Worm (Caenorhabditis elegans) whole organism, mixed stage, embryonic: ENCODE results near the gene R07H5.16.

ENCODE experiments used
- M03D4.4 ChIP-seq: sonication (generic microtip); optimal IDR thresholded peaks from 2 replicates; lab custom pipeline; 2017; ENCODE audit warnings: mild to moderate bottlenecking, missing genetic modification characterization, missing compliant biosample characterization
- bed-3 ChIP-seq: fragments of 200-800 bp; sonication (Bioruptor generic); optimal IDR thresholded peaks from 3 replicates; lab custom pipeline; 2018; ENCODE audit warnings: mild to moderate bottlenecking, missing genetic modification characterization, moderate library complexity, missing compliant biosample characterization
- blmp-1 ChIP-seq: fragments of 150-350 bp; optimal IDR thresholded peaks from 2 replicates; lab custom pipeline; 2014; ENCODE audit warnings: missing biosample characterization, missing genetic modification characterization
- ceh-39 ChIP-seq: fragments of 150-350 bp; optimal IDR thresholded peaks from 2 replicates; lab custom pipeline; 2014; ENCODE audit warnings: missing biosample characterization, missing genetic modification characterization
- ceh-43 ChIP-seq: fragments of 200-800 bp; sonication (Bioruptor generic); optimal IDR thresholded peaks from 2 replicates; lab custom pipeline; 2018; ENCODE audit warnings: mild to moderate bottlenecking, missing genetic modification characterization, moderate library complexity, missing compliant biosample characterization
- ces-1 ChIP-seq: fragments of 150-350 bp; optimal IDR thresholded peaks from 2 replicates; lab custom pipeline; 2014; ENCODE audit warnings: missing biosample characterization, missing genetic modification reagents, missing genetic modification characterization
- cnd-1 ChIP-seq: fragments of 200-800 bp; sonication (Bioruptor generic); optimal IDR thresholded peaks from 2 replicates; lab custom pipeline; 2018; ENCODE audit warnings: mild to moderate bottlenecking, missing genetic modification characterization, missing compliant biosample characterization
- drap-1 ChIP-seq: fragments of 200-800 bp; sonication (Bioruptor generic); optimal IDR thresholded peaks from 3 replicates; lab custom pipeline; 2018; ENCODE audit warnings: mild to moderate bottlenecking, missing genetic modification characterization, missing compliant biosample characterization
- elt-1 ChIP-seq: sonication (generic microtip); optimal IDR thresholded peaks from 2 replicates; lab custom pipeline; 2017; ENCODE audit warnings: missing genetic modification characterization, mild to moderate bottlenecking, missing compliant biosample characterization, antibody characterized with exemption, moderate library complexity, borderline replicate concordance; ENCODE audit not compliant: insufficient read depth
- elt-3 ChIP-seq: fragments of 150-350 bp; optimal IDR thresholded peaks from 2 replicates; lab custom pipeline; 2014; ENCODE audit warnings: missing biosample characterization, missing genetic modification characterization
- flh-1 ChIP-seq: fragments of 200-800 bp; sonication (Bioruptor generic); optimal IDR thresholded peaks from 2 replicates; lab custom pipeline; 2018; ENCODE audit warnings: mild to moderate bottlenecking, missing genetic modification characterization, moderate library complexity, missing compliant biosample characterization
- ham-2 ChIP-seq: fragments of 200-800 bp; sonication (Bioruptor generic); optimal IDR thresholded peaks from 2 replicates; lab custom pipeline; 2018; ENCODE audit warnings: mild to moderate bottlenecking, missing genetic modification characterization, missing compliant biosample characterization
- hlh-1 ChIP-seq: fragments of 150-350 bp; optimal IDR thresholded peaks from 2 replicates; lab custom pipeline; 2014; ENCODE audit warnings: missing biosample characterization, missing genetic modification reagents, missing genetic modification characterization
- lin-13 ChIP-seq: fragments of 150-350 bp; optimal IDR thresholded peaks from 2 replicates; lab custom pipeline; 2014; ENCODE audit warnings: missing biosample characterization, missing genetic modification characterization
- lin-32 ChIP-seq: fragments of 200-800 bp; sonication (Bioruptor generic); optimal IDR thresholded peaks from 2 replicates; lab custom pipeline; 2018; ENCODE audit warnings: mild to moderate bottlenecking, missing genetic modification characterization, missing compliant biosample characterization
- lsy-2 ChIP-seq: fragments of 150-350 bp; optimal IDR thresholded peaks from 2 replicates; lab custom pipeline; 2014; ENCODE audit warnings: missing biosample characterization, missing genetic modification characterization
- mab-5 ChIP-seq: fragments of 150-350 bp; optimal IDR thresholded peaks from 2 replicates; lab custom pipeline; 2014; ENCODE audit warnings: missing biosample characterization, missing genetic modification characterization
- mep-1 ChIP-seq: fragments of 150-350 bp; optimal IDR thresholded peaks from 2 replicates; lab custom pipeline; 2017; ENCODE audit warnings: missing biosample characterization, missing genetic modification reagents, missing genetic modification characterization, inconsistent platforms
- mls-2 ChIP-seq: sonication (generic microtip); optimal IDR thresholded peaks from 2 replicates; lab custom pipeline; 2016; ENCODE audit warnings: mild to moderate bottlenecking, missing genetic modification characterization, moderate library complexity, missing compliant biosample characterization
- nhr-12 ChIP-seq: fragments of 150-350 bp; optimal IDR thresholded peaks from 2 replicates; lab custom pipeline; 2014; ENCODE audit warnings: missing biosample characterization, missing genetic modification characterization
- nhr-2 ChIP-seq: fragments of 150-350 bp; optimal IDR thresholded peaks from 2 replicates; lab custom pipeline; 2014; ENCODE audit warnings: missing biosample characterization, missing genetic modification characterization
- nhr-237 ChIP-seq: fragments of 150-350 bp; optimal IDR thresholded peaks from 2 replicates; lab custom pipeline; 2014; ENCODE audit warnings: missing biosample characterization, missing genetic modification characterization
- nhr-28 ChIP-seq: fragments of 150-350 bp; optimal IDR thresholded peaks from 2 replicates; lab custom pipeline; 2014; ENCODE audit warnings: missing biosample characterization, missing genetic modification characterization
- nhr-76 ChIP-seq: sonication (generic microtip); optimal IDR thresholded peaks from 2 replicates; lab custom pipeline; 2017; ENCODE audit warnings: missing biosample characterization, missing genetic modification characterization
- pha-4 ChIP-seq: fragments of 150-350 bp; optimal IDR thresholded peaks from 2 replicates; lab custom pipeline; 2018; ENCODE audit warnings: missing biosample characterization, missing genetic modification reagents, missing genetic modification characterization
- sem-2 ChIP-seq: fragments of 200-800 bp; sonication (Bioruptor generic); optimal IDR thresholded peaks from 2 replicates; lab custom pipeline; 2018; ENCODE audit warnings: mild to moderate bottlenecking, missing genetic modification characterization, missing compliant biosample characterization
- snpc-4 ChIP-seq: fragments of 150-350 bp; optimal IDR thresholded peaks from 2 replicates; lab custom pipeline; 2014; ENCODE audit warnings: missing biosample characterization, missing genetic modification characterization
- unc-39 ChIP-seq: fragments of 150-350 bp; optimal IDR thresholded peaks from 2 replicates; lab custom pipeline; 2014; ENCODE audit warnings: missing biosample characterization, missing genetic modification characterization
- zip-8 ChIP-seq: fragments of 150-350 bp; optimal IDR thresholded peaks from 2 replicates; lab custom pipeline; 2014; ENCODE audit warnings: missing biosample characterization, missing genetic modification characterization
- ztf-11 ChIP-seq: fragments of 150-350 bp; optimal IDR thresholded peaks from 2 replicates; lab custom pipeline; 2014; ENCODE audit warnings: missing biosample characterization, missing genetic modification characterization

The R07H5.16 gene

ce11 chrIV:11156526-11156925, 42.6 kb upstream of the R07H5.16 start:
- TF ChIP-seq cnd-1 (tag; lab: Kevin White, UChicago) (no peak), nhr-28 (tag; lab: Kevin White, UChicago) (no peak), nhr-237 (no peak), lin-32 (GFP tag; lab: Kevin White, UChicago) (no peak), ces-1 (no peak), nhr-12 (tag; lab: Kevin White, UChicago) (no peak), blmp-1 (tag; lab: Kevin White, UChicago) (no peak), ztf-11 (no peak), lsy-2 (tag; lab: Kevin White, UChicago) (no peak), mab-5 (tag; lab: Kevin White, UChicago) (no peak), ham-2 (no peak), mep-1 (tag; lab: Kevin White, UChicago) (no peak), snpc-4 (tag; lab: Kevin White, UChicago) (no peak), pha-4 (no peak), flh-1 (GFP tag; lab: Kevin White, UChicago) (no peak), elt-1 (tag; lab: Kevin White, UChicago) (no peak), lin-13 (no peak), ceh-43 (GFP tag; lab: Kevin White, UChicago) (no peak)

DNA sequence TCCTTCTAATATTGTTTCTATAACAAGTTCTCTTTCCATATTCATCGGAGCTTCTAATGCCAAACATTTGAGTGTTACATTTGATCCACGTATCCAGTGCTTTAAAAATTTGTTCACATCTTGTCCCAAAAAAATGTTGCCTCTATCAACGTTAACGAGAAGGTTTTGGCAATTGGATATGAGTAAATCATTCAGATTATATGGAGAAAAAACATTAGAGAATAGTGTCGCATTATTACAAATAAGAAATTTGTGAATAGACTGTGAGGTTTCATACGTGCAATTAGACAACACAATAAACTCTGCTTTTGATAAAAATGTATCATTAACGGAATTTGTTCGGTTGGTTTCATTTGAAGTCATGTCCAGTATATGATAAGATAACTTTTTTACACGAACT, 39.2 kb upstream of the R07H5.16 start, which contains the start of gene mboa-4:
TSS of gene mboa-4 (minus strand) at position 101 of the 400 bp plus-strand sequence.
- TF ChIP-seq bed-3 (no peak), cnd-1 (tag; lab: Kevin White, UChicago) (no peak), lin-13 (no peak), lin-32 (GFP tag; lab: Kevin White, UChicago) (no peak), blmp-1 (tag; lab: Kevin White, UChicago) (no peak), nhr-76 (tag; lab: Kevin White, UChicago) (no peak), ham-2 (no peak), nhr-28 (tag; lab: Kevin White, UChicago) (no peak), lsy-2 (tag; lab: Kevin White, UChicago) (no peak), unc-39 (tag; lab: Kevin White, UChicago) (no peak), hlh-1 (tag; lab: Kevin White, UChicago) (no peak), sem-2 (GFP tag; lab: Kevin White, UChicago) (no peak), mls-2 (tag; lab: Kevin White, UChicago) (no peak), nhr-2 (tag; lab: Kevin White, UChicago) (no peak), ceh-39 (tag; lab: Kevin White, UChicago) (no peak), drap-1 (GFP tag; lab: Kevin White, UChicago) (no peak), M03D4.4 (tag; lab: Kevin White, UChicago) (no peak)
- TF ChIP-seq, all 35 proteins: peak for 0

ce11 chrIV:11160707-11161106, 38.4 kb upstream of the R07H5.16 start, which contains the start of gene C08F8.15:
TSS of gene C08F8.15 (minus strand) at chrIV:11160807.
- TF ChIP-seq unc-39 (tag; lab: Kevin White, UChicago) = no peak

- TF ChIP-seq elt-3 = no peak
- TF ChIP-seq nhr-76 (tag; lab: Kevin White, UChicago) = no peak
- no peak for TF ChIP-seq mls-2 (tag; lab: Kevin White, UChicago)
- no peak for TF ChIP-seq ham-2
- no peak for TF ChIP-seq pha-4
These were observed 36.7 kb upstream of the R07H5.16 start, which contains the start of gene fbxb-9 for ce11 chrIV:11162451-11162850. TSS of gene fbxb-9 (minus strand) at chrIV:11162551.

DNA sequence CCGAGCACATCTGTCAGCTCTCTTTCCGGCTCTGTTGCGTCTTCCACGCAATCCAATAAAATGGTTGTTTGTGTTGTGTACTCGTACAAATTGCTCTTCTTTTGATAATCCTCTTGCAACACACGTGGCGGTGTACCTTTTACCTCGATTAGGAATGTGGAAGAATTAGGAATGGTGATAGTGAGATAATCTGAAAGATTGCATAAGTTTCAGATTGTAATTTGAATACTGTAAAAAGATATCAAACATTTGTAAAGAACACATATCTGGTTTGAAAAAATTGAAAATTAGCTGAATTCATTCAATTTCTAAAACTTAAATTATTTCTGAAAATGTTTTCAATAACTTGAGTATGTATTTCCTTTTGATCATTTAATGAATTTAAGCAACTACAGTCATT, 34.3 kb upstream of the R07H5.16 start, which contains the start of gene C08F8.6:
TSS of gene C08F8.6 (minus strand) at position 101 of the 400 bp plus-strand sequence.
- TF ChIP-seq nhr-76 (tag; lab: Kevin White, UChicago) (no peak), nhr-2 (tag; lab: Kevin White, UChicago) (peak; percentile 34)

DNA sequence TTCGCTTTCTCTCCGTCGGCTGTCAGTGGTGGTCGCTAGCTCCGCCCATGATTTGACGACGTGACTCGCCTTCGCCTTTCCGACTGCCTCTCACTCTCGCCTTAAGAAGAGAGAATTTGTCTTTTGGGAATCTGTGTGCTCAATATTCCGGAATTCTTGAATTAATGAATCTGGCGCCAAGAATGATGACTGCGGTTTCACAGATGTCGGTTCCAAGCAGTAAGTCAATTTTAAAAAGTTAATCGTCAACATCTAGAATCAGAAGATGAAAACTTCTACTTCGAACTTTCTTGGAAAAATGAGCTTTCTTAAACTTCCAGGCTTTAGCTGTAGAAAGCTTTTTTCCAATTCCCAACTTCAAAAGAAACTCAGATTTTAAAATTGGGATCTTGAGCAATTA, 29.5 kb upstream of the R07H5.16 start, which contains the start of gene nhr-67:
TSS of gene nhr-67 (plus strand) at position 97 of the 400 bp plus-strand sequence.
- no peak for TF ChIP-seq nhr-12 (tag; lab: Kevin White, UChicago)
- TF ChIP-seq M03D4.4 (tag; lab: Kevin White, UChicago) = no peak
- no peak for TF ChIP-seq lin-13
- TF ChIP-seq elt-3 = no peak
- no peak for TF ChIP-seq lin-32 (GFP tag; lab: Kevin White, UChicago)
- TF ChIP-seq cnd-1 (tag; lab: Kevin White, UChicago) = no peak
- no peak for TF ChIP-seq pha-4
- TF ChIP-seq ceh-39 (tag; lab: Kevin White, UChicago) = no peak
- no peak for TF ChIP-seq unc-39 (tag; lab: Kevin White, UChicago)
- no peak for TF ChIP-seq ham-2
- no peak for TF ChIP-seq elt-1 (tag; lab: Kevin White, UChicago)
- TF ChIP-seq nhr-2 (tag; lab: Kevin White, UChicago) = no peak
- no peak for TF ChIP-seq ceh-43 (GFP tag; lab: Kevin White, UChicago)
- no peak for TF ChIP-seq snpc-4 (tag; lab: Kevin White, UChicago)
- no peak for TF ChIP-seq zip-8 (tag; lab: Kevin White, UChicago)
